Worm (Caenorhabditis elegans) whole organism, L3 larva: Measurements from ENCODE around the gene nhr-30.

Source experiments
- R02D3.7 ChIP-seq: fragments of 150-350 bp; optimal IDR thresholded peaks from 2 replicates; lab custom pipeline; 2014; ENCODE audit warnings: missing biosample characterization, missing genetic modification characterization
- ama-1 ChIP-seq: fragments of 150-350 bp; optimal IDR thresholded peaks from 2 replicates; lab custom pipeline; 2018
- ceh-28 ChIP-seq: fragments of 150-350 bp; optimal IDR thresholded peaks from 2 replicates; lab custom pipeline; 2014; ENCODE audit warnings: missing biosample characterization, missing genetic modification reagents, missing genetic modification characterization
- egl-5 ChIP-seq: fragments of 150-350 bp; optimal IDR thresholded peaks from 2 replicates; lab custom pipeline; 2017; ENCODE audit warnings: missing biosample characterization, missing genetic modification reagents, missing genetic modification characterization, inconsistent platforms
- elt-1 ChIP-seq: fragments of 150-350 bp; optimal IDR thresholded peaks from 2 replicates; lab custom pipeline; 2014; ENCODE audit warnings: missing biosample characterization, missing genetic modification characterization
- pha-4 ChIP-seq: fragments of 150-350 bp; optimal IDR thresholded peaks from 2 replicates; lab custom pipeline; 2014; ENCODE audit warnings: missing biosample characterization, missing genetic modification reagents, missing genetic modification characterization
- skn-1 ChIP-seq: fragments of 150-350 bp; optimal IDR thresholded peaks from 2 replicates; lab custom pipeline; 2014; ENCODE audit warnings: missing biosample characterization, missing genetic modification characterization
- snpc-4 ChIP-seq: fragments of 150-350 bp; optimal IDR thresholded peaks from 2 replicates; lab custom pipeline; 2014; ENCODE audit warnings: missing biosample characterization, missing genetic modification characterization
- unc-62 ChIP-seq: fragments of 150-350 bp; sonication (generic microtip); optimal IDR thresholded peaks from 4 replicates; lab custom pipeline; 2014; ENCODE audit warnings: missing biosample characterization, missing genetic modification reagents, missing genetic modification characterization

DNA sequence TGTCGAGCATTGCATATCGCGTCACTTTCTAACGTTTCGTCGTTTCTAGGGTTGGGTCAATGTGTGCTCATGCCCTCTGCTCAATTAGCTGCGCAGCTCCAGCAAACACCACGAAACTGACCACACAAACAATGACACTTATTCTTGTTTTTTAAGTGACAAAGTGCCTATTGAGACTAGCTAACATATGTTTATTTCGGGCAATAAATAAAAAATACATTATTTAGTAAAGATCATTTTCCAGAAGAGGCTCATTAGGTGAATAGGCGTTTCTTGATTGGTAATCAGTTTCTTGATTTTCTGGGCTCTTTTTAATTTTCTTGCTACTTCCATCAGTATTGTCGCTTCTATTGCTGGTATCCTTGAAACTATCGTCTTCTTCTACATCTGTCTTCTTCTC, 24.7 kb downstream of the nhr-30 start, which contains the start of gene T27E4.5:
- TF ChIP-seq snpc-4 (tag; lab: Kevin White, UChicago): no peak
- no peak for TF ChIP-seq skn-1 (tag; lab: Kevin White, UChicago)
- TF ChIP-seq unc-62 (GFP tag; lab: Kevin White, UChicago): no peak
- TF ChIP-seq elt-1 (tag; lab: Kevin White, UChicago): no peak
- TF ChIP-seq R02D3.7 (tag; lab: Kevin White, UChicago): no peak
- no peak for TF ChIP-seq egl-5 (tag; lab: Kevin White, UChicago)
- TF ChIP-seq ama-1: no peak
- TF ChIP-seq pha-4 (tag; lab: Kevin White, UChicago): no peak
- TF ChIP-seq ceh-28 (tag; lab: Kevin White, UChicago): no peak
